Worm (Caenorhabditis elegans) whole organism, L1 larva: Measurements from ENCODE around the gene T22B7.7.

Experiments used
- Y116A8C.19 ChIP-seq: sonication (generic microtip); optimal IDR thresholded peaks from 2 replicates; lab custom pipeline; 2016; ENCODE audit warnings: missing compliant biosample characterization, missing genetic modification characterization, borderline replicate concordance
- ceh-63 ChIP-seq: fragments of 200-800 bp; sonication (Bioruptor generic); optimal IDR thresholded peaks from 2 replicates; lab custom pipeline; 2018; ENCODE audit warnings: mild to moderate bottlenecking, missing genetic modification characterization, missing compliant biosample characterization
- ceh-8 ChIP-seq: fragments of 200-800 bp; sonication (Bioruptor generic); optimal IDR thresholded peaks from 2 replicates; lab custom pipeline; 2018; ENCODE audit warnings: mild to moderate bottlenecking, missing genetic modification characterization, moderate library complexity, missing compliant biosample characterization
- ceh-88 ChIP-seq: fragments of 200-800 bp; sonication (Bioruptor generic); IDR thresholded peaks from 2 replicates; pipeline ENCODE4 v1.3.6; 2022; ENCODE audit warnings: missing genetic modification characterization, missing compliant biosample characterization
- ceh-90 ChIP-seq: sonication (generic microtip); optimal IDR thresholded peaks from 2 replicates; lab custom pipeline; 2016; ENCODE audit warnings: missing genetic modification characterization, missing compliant biosample characterization
- ces-1 ChIP-seq: fragments of 150-350 bp; optimal IDR thresholded peaks from 2 replicates; lab custom pipeline; 2014; ENCODE audit warnings: missing biosample characterization, missing genetic modification reagents, missing genetic modification characterization
- efl-1 ChIP-seq, 4 experiments: fragments of 150-350 bp; optimal IDR thresholded peaks in 3 of 4; peaks in 1 of 4; 1 replicate in 1 of 4; 2 replicates in 3 of 4; lab custom pipeline; 2014; ENCODE audit warnings: missing biosample characterization in 2 of 4, missing genetic modification characterization in 2 of 4, missing genetic modification reagents in 2 of 4
- egl-27 ChIP-seq, 2 experiments: fragments of 150-350 bp in 1 of 2; sonication (generic microtip); optimal IDR thresholded peaks; 3 replicates each; lab custom pipeline; 2017 to 2018; ENCODE audit warnings: missing biosample characterization in 2 of 2, missing genetic modification characterization in 2 of 2, missing genetic modification reagents in 2 of 2
- elt-2 ChIP-seq: sonication (generic microtip); optimal IDR thresholded peaks from 2 replicates; lab custom pipeline; 2016; ENCODE audit warnings: missing genetic modification characterization, mild to moderate bottlenecking, inconsistent platforms, missing compliant biosample characterization, missing genetic modification reagents
- elt-3 ChIP-seq, 6 experiments: fragments of 150-350 bp in 1 of 6; sonication (generic microtip); optimal IDR thresholded peaks; 2 replicates each; lab custom pipeline; 2017 to 2018; ENCODE audit warnings: missing biosample characterization in 6 of 6, missing genetic modification characterization in 6 of 6, inconsistent platforms in 1 of 6
- fkh-8 ChIP-seq: sonication (generic microtip); optimal IDR thresholded peaks from 2 replicates; lab custom pipeline; 2016; ENCODE audit warnings: mild to moderate bottlenecking, missing genetic modification characterization, missing compliant biosample characterization
- fos-1 ChIP-seq: fragments of 150-350 bp; optimal IDR thresholded peaks from 2 replicates; lab custom pipeline; 2014; ENCODE audit warnings: missing biosample characterization, missing genetic modification characterization
- grh-1 ChIP-seq: fragments of 200-800 bp; sonication (Bioruptor generic); IDR thresholded peaks from 2 replicates; pipeline ENCODE4 v1.3.6; 2022; ENCODE audit warnings: missing genetic modification reagents, missing genetic modification characterization, missing compliant biosample characterization
- hlh-17 ChIP-seq: fragments of 200-800 bp; sonication (Bioruptor generic); optimal IDR thresholded peaks from 2 replicates; lab custom pipeline; 2018; ENCODE audit warnings: missing genetic modification characterization, mild to moderate bottlenecking, missing compliant biosample characterization, moderate library complexity, borderline replicate concordance
- hlh-4 ChIP-seq: sonication (generic microtip); optimal IDR thresholded peaks from 2 replicates; lab custom pipeline; 2016; ENCODE audit warnings: mild to moderate bottlenecking, missing genetic modification characterization, missing compliant biosample characterization
- hpl-2 ChIP-seq: fragments of 150-350 bp; optimal IDR thresholded peaks from 2 replicates; lab custom pipeline; 2014; ENCODE audit warnings: missing biosample characterization, missing genetic modification reagents, missing genetic modification characterization
- irx-1 ChIP-seq: sonication (generic microtip); optimal IDR thresholded peaks from 2 replicates; lab custom pipeline; 2016; ENCODE audit warnings: missing genetic modification characterization, missing compliant biosample characterization
- isw-1 ChIP-seq: fragments of 200-800 bp; sonication (Bioruptor generic); IDR thresholded peaks from 2 replicates; pipeline ENCODE4 v1.3.6; 2022; ENCODE audit warnings: missing genetic modification characterization, missing compliant biosample characterization
- jun-1 ChIP-seq: fragments of 150-350 bp; optimal IDR thresholded peaks from 2 replicates; lab custom pipeline; 2014; ENCODE audit warnings: missing biosample characterization, missing genetic modification reagents, missing genetic modification characterization
- lin-14 ChIP-seq: fragments of 200-800 bp; sonication (Bioruptor generic); optimal IDR thresholded peaks from 2 replicates; lab custom pipeline; 2018; ENCODE audit warnings: mild to moderate bottlenecking, missing genetic modification characterization, moderate library complexity, missing compliant biosample characterization
- lin-15B ChIP-seq: fragments of 150-350 bp; sonication (generic microtip); optimal IDR thresholded peaks from 3 replicates; lab custom pipeline; 2014; ENCODE audit warnings: missing biosample characterization, missing genetic modification characterization
- lin-35 ChIP-seq, 2 experiments: fragments of 150-350 bp; optimal IDR thresholded peaks; 2 replicates each; lab custom pipeline; 2014; ENCODE audit warnings: missing biosample characterization in 2 of 2, missing genetic modification characterization in 2 of 2, missing genetic modification reagents in 2 of 2
- lir-3 ChIP-seq: sonication (generic microtip); optimal IDR thresholded peaks from 2 replicates; lab custom pipeline; 2016; ENCODE audit warnings: mild to moderate bottlenecking, missing genetic modification characterization, moderate library complexity, missing compliant biosample characterization; ENCODE audit not compliant: poor library complexity
- lsy-2 ChIP-seq, 2 experiments: fragments of 150-350 bp; optimal IDR thresholded peaks; 2 replicates each; lab custom pipeline; 2014; ENCODE audit warnings: missing biosample characterization in 2 of 2, missing genetic modification characterization in 2 of 2
- mdl-1 ChIP-seq, 2 experiments: fragments of 150-350 bp; optimal IDR thresholded peaks; 2 replicates each; lab custom pipeline; 2014 to 2017; ENCODE audit warnings: missing biosample characterization in 2 of 2, missing genetic modification characterization in 2 of 2, inconsistent platforms in 1 of 2
- nhr-19 ChIP-seq: fragments of 200-800 bp; sonication (Bioruptor generic); conservative IDR thresholded peaks from 2 replicates; pipeline ENCODE4 v1.3.6; 2022; ENCODE audit warnings: missing genetic modification characterization, missing compliant biosample characterization
- nhr-20 ChIP-seq: sonication (generic microtip); optimal IDR thresholded peaks from 2 replicates; lab custom pipeline; 2016; ENCODE audit warnings: mild to moderate bottlenecking, missing genetic modification characterization, missing compliant biosample characterization
- nhr-71 ChIP-seq: sonication (generic microtip); optimal IDR thresholded peaks from 2 replicates; lab custom pipeline; 2016; ENCODE audit warnings: mild to moderate bottlenecking, missing genetic modification characterization, moderate library complexity, missing compliant biosample characterization
- nhr-85 ChIP-seq: sonication (generic microtip); peaks from one replicate; lab custom pipeline; 2016; ENCODE audit warnings: missing genetic modification characterization, inconsistent platforms, missing compliant biosample characterization
- nhr-90 ChIP-seq: sonication (generic microtip); optimal IDR thresholded peaks from 2 replicates; lab custom pipeline; 2016; ENCODE audit warnings: mild to moderate bottlenecking, missing genetic modification characterization, missing compliant biosample characterization; ENCODE audit not compliant: poor library complexity
- pag-3 ChIP-seq: sonication (generic microtip); optimal IDR thresholded peaks from 2 replicates; lab custom pipeline; 2017; ENCODE audit warnings: missing genetic modification characterization, mild to moderate bottlenecking, missing compliant biosample characterization, antibody characterized with exemption, borderline replicate concordance; ENCODE audit not compliant: insufficient read depth
- rnt-1 ChIP-seq: sonication (generic microtip); optimal IDR thresholded peaks from 2 replicates; lab custom pipeline; 2016; ENCODE audit warnings: mild to moderate bottlenecking, missing genetic modification characterization, moderate library complexity, missing compliant biosample characterization
- skn-1 ChIP-seq: fragments of 150-350 bp; optimal IDR thresholded peaks from 2 replicates; lab custom pipeline; 2014; ENCODE audit warnings: missing biosample characterization, missing genetic modification characterization
- snpc-4 ChIP-seq: fragments of 150-350 bp; optimal IDR thresholded peaks from 2 replicates; lab custom pipeline; 2014; ENCODE audit warnings: missing biosample characterization, missing genetic modification characterization
- snu-23 ChIP-seq: sonication (generic microtip); optimal IDR thresholded peaks from 2 replicates; lab custom pipeline; 2016; ENCODE audit warnings: missing genetic modification characterization, missing compliant biosample characterization
- sup-37 ChIP-seq: fragments of 200-800 bp; sonication (Bioruptor generic); optimal IDR thresholded peaks from 2 replicates; lab custom pipeline; 2018; ENCODE audit warnings: mild to moderate bottlenecking, missing genetic modification characterization, missing compliant biosample characterization
- swsn-7 ChIP-seq: sonication (generic microtip); optimal IDR thresholded peaks from 2 replicates; lab custom pipeline; 2016; ENCODE audit warnings: missing genetic modification characterization, missing compliant biosample characterization
- tbx-2 ChIP-seq: sonication (generic microtip); optimal IDR thresholded peaks from 2 replicates; lab custom pipeline; 2016; ENCODE audit warnings: missing genetic modification characterization, missing compliant biosample characterization
- unc-130 ChIP-seq: fragments of 150-350 bp; optimal IDR thresholded peaks from 2 replicates; lab custom pipeline; 2017; ENCODE audit warnings: missing biosample characterization, missing genetic modification characterization, inconsistent platforms
- unc-30 ChIP-seq: sonication (generic microtip); optimal IDR thresholded peaks from 2 replicates; lab custom pipeline; 2017; ENCODE audit warnings: missing biosample characterization, missing genetic modification characterization

T22B7.7 gene

ce11 chrX:5669733-5670132 is 15.9 kb upstream of the T22B7.7 start:
- TF ChIP-seq hlh-17 (GFP tag; lab: Kevin White, UChicago): no peak
- TF ChIP-seq lin-14 (GFP tag; lab: Kevin White, UChicago): peak; percentile 7
- peak; percentile 69 for TF ChIP-seq elt-2 (tag; lab: Kevin White, UChicago)

DNA sequence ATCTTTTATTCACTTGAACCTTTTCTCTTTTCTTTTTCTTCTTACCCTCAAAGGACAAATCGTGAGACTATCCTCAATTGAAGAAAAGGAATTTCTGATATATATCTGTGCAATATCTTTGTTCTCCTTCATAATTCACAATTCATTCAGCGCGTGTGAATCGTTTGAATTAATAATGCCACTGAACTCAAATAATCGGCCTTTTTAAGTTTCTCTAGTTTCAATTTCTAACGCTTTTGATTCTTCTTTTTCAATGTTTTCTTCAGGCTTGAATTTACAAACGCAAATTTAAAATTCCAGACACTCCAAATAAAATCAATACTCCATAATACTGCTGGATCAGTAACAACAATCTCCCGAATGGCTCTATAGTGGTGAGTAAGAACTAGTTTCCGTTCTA is 9.7 kb upstream of the T22B7.7 start, which contains the start of gene egl-13:
egl-13 (plus strand) TSS at position 301 of the 400 bp plus-strand sequence.
- TF ChIP-seq ceh-90 (tag; lab: Kevin White, UChicago) (no peak), hlh-17 (GFP tag; lab: Kevin White, UChicago) (no peak), hlh-4 (tag; lab: Kevin White, UChicago) (no peak), rnt-1 (tag; lab: Kevin White, UChicago) (no peak), Y116A8C.19 (tag; lab: Kevin White, UChicago) (no peak), lin-35 (GFP tag; optimal IDR thresholded peaks at IDR 0.05; lab: Kevin White, UChicago) (no peak), isw-1 (GFP tag; lab: Robert Waterston, UW) (no peak), ceh-88 (GFP tag; lab: Robert Waterston, UW) (no peak), skn-1 (tag; lab: Kevin White, UChicago) (no peak), sup-37 (GFP tag; lab: Kevin White, UChicago) (no peak), swsn-7 (no peak), efl-1 (optimal IDR thresholded peaks at IDR 0.05; lab: Kevin White, UChicago) (no peak), efl-1 (GFP tag; optimal IDR thresholded peaks at IDR 0.05 in 1 of 2; lab: Kevin White, UChicago) (no peak), tbx-2 (tag; lab: Kevin White, UChicago) (no peak), ces-1 (GFP tag; lab: Kevin White, UChicago) (no peak), ceh-8 (no peak), jun-1 (tag; lab: Kevin White, UChicago) (no peak), lir-3 (tag; lab: Kevin White, UChicago) (no peak), egl-27 (tag; optimal IDR thresholded peaks at IDR 0.05; lab: Kevin White, UChicago) (no peak)

- peak; percentile 4 for TF ChIP-seq lin-14 (GFP tag; lab: Kevin White, UChicago)
- TF ChIP-seq unc-130 (tag; lab: Kevin White, UChicago): no peak
- TF ChIP-seq unc-30: no peak
- no peak for TF ChIP-seq snpc-4 (tag; lab: Kevin White, UChicago)
- TF ChIP-seq jun-1 (tag; lab: Kevin White, UChicago): no peak
- no peak for TF ChIP-seq ceh-8
- peak; percentile 62 for TF ChIP-seq pag-3
- no peak for TF ChIP-seq efl-1 (optimal IDR thresholded peaks at IDR 0.05; lab: Kevin White, UChicago)
- peak in 1 of 2 experiments; percentile 28 for TF ChIP-seq efl-1 (GFP tag; optimal IDR thresholded peaks at IDR 0.05 in 1 of 2; lab: Kevin White, UChicago)
- no peak for TF ChIP-seq sup-37 (GFP tag; lab: Kevin White, UChicago)
These were observed 7.3 kb upstream of the T22B7.7 start for ce11 chrX:5661179-5661578.

DNA sequence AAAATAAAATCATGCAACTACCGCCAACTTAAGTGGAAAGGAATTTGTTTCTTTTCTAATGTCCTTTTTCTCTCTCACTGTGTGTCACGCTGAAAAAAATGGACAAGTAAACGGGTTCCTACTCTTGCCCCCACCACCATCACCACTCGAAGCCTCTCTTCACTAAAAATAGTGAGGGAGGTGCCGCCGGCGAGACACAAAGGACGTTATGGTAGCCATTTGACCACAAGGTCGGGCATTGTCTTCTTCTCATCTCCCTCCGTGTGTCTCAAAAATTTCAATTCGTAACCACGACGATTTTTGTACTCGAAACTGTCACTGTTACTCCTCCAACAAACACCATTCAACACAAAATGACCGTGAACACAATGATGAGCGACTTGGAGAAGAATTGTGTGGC is 5.7 kb upstream of the T22B7.7 start, which contains the start of gene T22B7.22:
T22B7.22 (plus strand) TSS at position 354 of the 400 bp plus-strand sequence.
- no peak for TF ChIP-seq ceh-90 (tag; lab: Kevin White, UChicago)
- TF ChIP-seq fkh-8: no peak
- no peak for TF ChIP-seq fos-1 (tag; lab: Kevin White, UChicago)
- peak in 1 of 2 experiments; percentile 29 for TF ChIP-seq lsy-2 (tag; optimal IDR thresholded peaks at IDR 0.05; lab: Kevin White, UChicago)
- peak; percentile 66 for TF ChIP-seq nhr-20 (tag; lab: Kevin White, UChicago)
- TF ChIP-seq unc-130 (tag; lab: Kevin White, UChicago): no peak
- TF ChIP-seq ceh-8: peak; percentile 18
- no peak for TF ChIP-seq hpl-2
- peak; percentile 14 for TF ChIP-seq irx-1 (tag; lab: Kevin White, UChicago)
- TF ChIP-seq lin-15B: no peak
- peak; percentile 95 for TF ChIP-seq nhr-85 (tag; lab: Kevin White, UChicago)
- TF ChIP-seq mdl-1 (tag; optimal IDR thresholded peaks at IDR 0.05; lab: Kevin White, UChicago): peak in 1 of 2 experiments; percentile 20
- peak; percentile 86 for TF ChIP-seq lin-14 (GFP tag; lab: Kevin White, UChicago)
- TF ChIP-seq elt-3 (tag; optimal IDR thresholded peaks at IDR 0.05; lab: Kevin White, UChicago): peak in 1 of 6 experiments; percentile 3
- no peak for TF ChIP-seq swsn-7
- peak in 1 of 2 experiments; percentile 32 for TF ChIP-seq lin-35 (GFP tag; optimal IDR thresholded peaks at IDR 0.05; lab: Kevin White, UChicago)
- peak; percentile 65 for TF ChIP-seq snu-23 (GFP tag; lab: Kevin White, UChicago)
- no peak for TF ChIP-seq ceh-63
- peak; percentile 31; the same call in 1 of the 2 replicates for TF ChIP-seq nhr-19 (GFP tag; lab: Robert Waterston, UW)
- peak; percentile 20 for TF ChIP-seq nhr-90 (tag; lab: Kevin White, UChicago)
- TF ChIP-seq grh-1 (GFP tag; lab: Robert Waterston, UW): peak; percentile 56
- TF ChIP-seq nhr-71 (tag; lab: Kevin White, UChicago): peak; percentile 44
